Worm (Caenorhabditis elegans) whole organism, L4 larva: ENCODE measurements around the gene col-69.

ENCODE experiments used
- rbr-2 ChIP-seq: sonication (generic microtip); optimal IDR thresholded peaks from 2 replicates; lab custom pipeline; 2016; ENCODE audit warnings: missing genotype, missing genetic modification characterization, missing compliant biosample characterization
- unc-39 ChIP-seq: sonication (generic microtip); optimal IDR thresholded peaks from 2 replicates; lab custom pipeline; 2017; ENCODE audit warnings: missing biosample characterization, missing genetic modification characterization
- unc-62 ChIP-seq, 3 experiments: fragments of 150-350 bp in 1 of 3; sonication (generic microtip); optimal IDR thresholded peaks in 2 of 3; peaks in 1 of 3; 1 replicate in 1 of 3; 2 replicates in 2 of 3; lab custom pipeline; 2014 to 2017; ENCODE audit warnings: missing biosample characterization in 3 of 3, missing genetic modification characterization in 3 of 3, missing genetic modification reagents in 3 of 3, missing genotype in 1 of 3

DNA sequence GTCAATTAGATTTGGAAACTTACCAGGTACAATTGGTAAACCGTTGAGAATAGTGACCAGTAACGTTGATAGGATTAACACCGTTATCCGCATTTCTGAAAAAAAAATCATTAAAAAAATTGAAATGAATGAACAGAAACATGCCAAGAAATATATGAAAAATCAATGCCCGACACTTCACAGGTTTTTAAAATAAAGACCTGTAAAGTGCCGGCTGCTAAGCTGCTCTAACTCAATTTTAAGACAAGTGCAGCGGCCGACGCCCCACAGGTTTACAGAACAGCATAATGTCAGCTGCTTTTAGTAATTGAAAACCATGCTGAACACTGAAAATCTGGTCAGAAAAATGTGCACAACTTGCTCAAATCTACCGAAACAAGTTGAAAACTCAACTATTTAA, 26.9 kb upstream of the col-69 start, which contains the start of gene cbn-1:
- no peak for TF ChIP-seq rbr-2 (tag; lab: Kevin White, UChicago)
- TF ChIP-seq unc-62 (GFP tag; optimal IDR thresholded peaks at IDR 0.05 in 1 of 2; lab: Kevin White, UChicago), result no peak
- TF ChIP-seq unc-62 (tag; optimal IDR thresholded peaks at IDR 0.05; lab: Kevin White, UChicago), result no peak
- no peak for TF ChIP-seq unc-39 (tag; lab: Kevin White, UChicago)
